Worm (Caenorhabditis elegans) whole organism, L4 larva: Measurements from ENCODE around the gene htp-2.

Experiments used
- T20F7.1 ChIP-seq: fragments of 200-800 bp; sonication (Bioruptor generic); optimal IDR thresholded peaks from 2 replicates; lab custom pipeline; 2018; ENCODE audit warnings: mild to moderate bottlenecking, missing genetic modification characterization, missing compliant biosample characterization
- T26A8.4 ChIP-seq: fragments of 200-800 bp; sonication (Bioruptor generic); IDR thresholded peaks from 2 replicates; pipeline ENCODE4 v1.3.6; 2022; ENCODE audit warnings: missing genetic modification characterization, missing compliant biosample characterization
- Y48G9A.11 ChIP-seq: fragments of 200-800 bp; sonication (Bioruptor generic); IDR thresholded peaks from 2 replicates; pipeline ENCODE4 v1.3.6; 2022; ENCODE audit warnings: missing genetic modification reagents, missing genetic modification characterization, missing compliant biosample characterization
- Y5F2A.4 ChIP-seq: fragments of 200-800 bp; sonication (Bioruptor generic); optimal IDR thresholded peaks from 2 replicates; lab custom pipeline; 2018; ENCODE audit warnings: mild to moderate bottlenecking, missing genetic modification characterization, missing compliant biosample characterization
- ZK546.5 ChIP-seq, 2 experiments: sonication (generic microtip); optimal IDR thresholded peaks; 2 replicates each; lab custom pipeline; 2017; ENCODE audit warnings: missing biosample characterization in 2 of 2, missing genetic modification characterization in 2 of 2
- aha-1 ChIP-seq: fragments of 150-350 bp; peaks from one replicate; lab custom pipeline; 2014; ENCODE audit warnings: missing biosample characterization, missing genetic modification characterization
- daf-16 ChIP-seq, 3 experiments: sonication (generic microtip); optimal IDR thresholded peaks; 2 replicates each; lab custom pipeline; 2016 to 2017; ENCODE audit warnings: missing genetic modification characterization in 3 of 3, missing genetic modification reagents in 3 of 3, mild to moderate bottlenecking in 2 of 3, missing compliant biosample characterization in 2 of 3, missing biosample characterization in 1 of 3, moderate library complexity in 1 of 3
- daf-19 ChIP-seq: fragments of 200-800 bp; sonication (Bioruptor generic); conservative IDR thresholded peaks from 2 replicates; pipeline ENCODE4 v1.3.6; 2022; ENCODE audit warnings: missing genetic modification characterization, missing compliant biosample characterization
- daf-8 ChIP-seq: fragments of 200-800 bp; sonication (Bioruptor generic); IDR thresholded peaks from 2 replicates; pipeline ENCODE4 v1.3.6; 2022; ENCODE audit warnings: missing genetic modification characterization, missing compliant biosample characterization
- dmd-6 ChIP-seq: fragments of 200-800 bp; sonication (Bioruptor generic); IDR thresholded peaks from 2 replicates; pipeline ENCODE4 v1.3.6; 2022; ENCODE audit warnings: missing genetic modification reagents, missing genetic modification characterization, missing compliant biosample characterization
- dpl-1 ChIP-seq: fragments of 150-350 bp; optimal IDR thresholded peaks from 2 replicates; lab custom pipeline; 2014; ENCODE audit warnings: missing biosample characterization, missing genetic modification reagents, missing genetic modification characterization
- dve-1 ChIP-seq: sonication (generic microtip); optimal IDR thresholded peaks from 2 replicates; lab custom pipeline; 2017; ENCODE audit warnings: antibody characterized with exemption, mild to moderate bottlenecking, missing genetic modification characterization, missing compliant biosample characterization; ENCODE audit not compliant: insufficient read depth
- egl-43 ChIP-seq: fragments of 200-800 bp; sonication (Bioruptor generic); IDR thresholded peaks from 2 replicates; pipeline ENCODE4 v1.3.6; 2022; ENCODE audit warnings: missing genetic modification reagents, missing genetic modification characterization, missing compliant biosample characterization
- gei-8 ChIP-seq: fragments of 200-800 bp; sonication (Bioruptor generic); optimal IDR thresholded peaks from 2 replicates; lab custom pipeline; 2018; ENCODE audit warnings: mild to moderate bottlenecking, missing genetic modification characterization, missing compliant biosample characterization
- hif-1 ChIP-seq, 2 experiments: sonication (generic microtip); optimal IDR thresholded peaks; 2 replicates each; lab custom pipeline; 2016 to 2017; ENCODE audit warnings: missing compliant biosample characterization in 2 of 2, missing genetic modification characterization in 2 of 2, missing genetic modification reagents in 2 of 2, missing genotype in 2 of 2, mild to moderate bottlenecking in 1 of 2
- hlh-11 ChIP-seq: fragments of 200-800 bp; sonication (Bioruptor generic); optimal IDR thresholded peaks from 2 replicates; lab custom pipeline; 2018; ENCODE audit warnings: mild to moderate bottlenecking, missing genetic modification characterization, missing compliant biosample characterization
- hlh-30 ChIP-seq: sonication (generic microtip); optimal IDR thresholded peaks from 2 replicates; lab custom pipeline; 2017; ENCODE audit warnings: antibody characterized with exemption, mild to moderate bottlenecking, missing genetic modification characterization, missing compliant biosample characterization; ENCODE audit not compliant: insufficient read depth
- hmg-1.1 ChIP-seq: fragments of 200-800 bp; sonication (Bioruptor generic); IDR thresholded peaks from 2 replicates; pipeline ENCODE4 v1.3.6; 2022; ENCODE audit warnings: missing genetic modification reagents, missing genetic modification characterization, missing compliant biosample characterization
- lin-15B ChIP-seq: fragments of 150-350 bp; sonication (generic microtip); optimal IDR thresholded peaks from 3 replicates; lab custom pipeline; 2014; ENCODE audit warnings: missing biosample characterization, missing genetic modification characterization
- lin-38 ChIP-seq: fragments of 200-800 bp; sonication (Bioruptor generic); IDR thresholded peaks from 2 replicates; pipeline ENCODE4 v1.3.6; 2022; ENCODE audit warnings: missing genetic modification reagents, missing genetic modification characterization, missing compliant biosample characterization
- mdl-1 ChIP-seq, 2 experiments: fragments of 150-350 bp in 1 of 2; sonication (generic microtip) in 1 of 2; optimal IDR thresholded peaks; 2 replicates each; lab custom pipeline; 2014 to 2017; ENCODE audit warnings: missing biosample characterization in 2 of 2, missing genetic modification characterization in 2 of 2
- mdt-29 ChIP-seq: fragments of 200-800 bp; sonication (Bioruptor generic); IDR thresholded peaks from 2 replicates; pipeline ENCODE4 v1.3.6; 2022; ENCODE audit warnings: missing genetic modification reagents, missing genetic modification characterization, missing compliant biosample characterization
- nhr-102 ChIP-seq: sonication (generic microtip); optimal IDR thresholded peaks from 2 replicates; lab custom pipeline; 2016; ENCODE audit warnings: mild to moderate bottlenecking, missing genetic modification characterization, moderate library complexity, missing compliant biosample characterization
- nhr-11 ChIP-seq: fragments of 150-350 bp; optimal IDR thresholded peaks from 2 replicates; lab custom pipeline; 2014; ENCODE audit warnings: missing biosample characterization, missing genetic modification characterization
- nhr-111 ChIP-seq: fragments of 200-800 bp; sonication (Bioruptor generic); optimal IDR thresholded peaks from 2 replicates; lab custom pipeline; 2018; ENCODE audit warnings: mild to moderate bottlenecking, missing genetic modification characterization, missing compliant biosample characterization
- nhr-28 ChIP-seq: fragments of 150-350 bp; optimal IDR thresholded peaks from 2 replicates; lab custom pipeline; 2014; ENCODE audit warnings: missing biosample characterization, missing genetic modification characterization
- nhr-42 ChIP-seq: fragments of 200-800 bp; sonication (Bioruptor generic); IDR thresholded peaks from 2 replicates; pipeline ENCODE4 v1.3.6; 2022; ENCODE audit warnings: missing genetic modification characterization, missing compliant biosample characterization
- nhr-48 ChIP-seq: sonication (generic microtip); optimal IDR thresholded peaks from 2 replicates; lab custom pipeline; 2016; ENCODE audit warnings: mild to moderate bottlenecking, missing genetic modification characterization, missing compliant biosample characterization
- nhr-6 ChIP-seq: fragments of 150-350 bp; optimal IDR thresholded peaks from 2 replicates; lab custom pipeline; 2014; ENCODE audit warnings: missing biosample characterization, missing genetic modification characterization
- nhr-77 ChIP-seq: fragments of 150-350 bp; optimal IDR thresholded peaks from 2 replicates; lab custom pipeline; 2014; ENCODE audit warnings: missing biosample characterization, missing genetic modification characterization
- php-3 ChIP-seq: fragments of 200-800 bp; sonication (Bioruptor generic); IDR thresholded peaks from 2 replicates; pipeline ENCODE4 v1.3.6; 2022; ENCODE audit warnings: missing genetic modification reagents, missing genetic modification characterization, missing compliant biosample characterization
- set-16 ChIP-seq: fragments of 200-800 bp; sonication (Bioruptor generic); IDR thresholded peaks from 2 replicates; pipeline ENCODE4 v1.3.6; 2022; ENCODE audit warnings: missing genetic modification reagents, missing genetic modification characterization, missing compliant biosample characterization
- spr-3 ChIP-seq: fragments of 200-800 bp; sonication (Bioruptor generic); optimal IDR thresholded peaks from 2 replicates; lab custom pipeline; 2018; ENCODE audit warnings: mild to moderate bottlenecking, missing genetic modification characterization, missing compliant biosample characterization
- unc-62 ChIP-seq, 3 experiments: fragments of 150-350 bp in 1 of 3; sonication (generic microtip); optimal IDR thresholded peaks in 2 of 3; peaks in 1 of 3; 1 replicate in 1 of 3; 2 replicates in 2 of 3; lab custom pipeline; 2014 to 2017; ENCODE audit warnings: missing biosample characterization in 3 of 3, missing genetic modification characterization in 3 of 3, missing genetic modification reagents in 3 of 3, missing genotype in 1 of 3
- zag-1 ChIP-seq: fragments of 150-350 bp; optimal IDR thresholded peaks from 2 replicates; lab custom pipeline; 2014; ENCODE audit warnings: missing biosample characterization, missing genetic modification characterization

htp-2 gene

DNA sequence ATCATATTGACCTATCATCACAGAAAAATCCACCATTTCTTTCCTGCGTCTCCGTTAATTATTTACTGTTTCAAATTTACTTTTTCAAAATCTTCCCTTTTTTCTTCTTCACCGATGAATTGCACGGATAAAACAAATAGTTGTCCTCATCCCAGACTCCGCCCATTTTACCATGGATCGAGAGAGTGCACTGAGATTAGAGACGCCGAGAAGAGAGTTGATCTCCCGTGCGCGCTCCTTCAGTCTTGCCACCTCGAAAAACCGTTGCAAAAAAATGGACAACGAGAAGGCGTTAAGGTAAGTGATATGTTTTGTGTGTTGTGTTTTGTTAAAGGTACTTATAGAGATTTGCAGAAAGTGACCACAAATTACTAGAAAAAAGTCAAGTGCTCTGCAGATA is 18.7 kb downstream of the htp-2 start, which contains the start of gene dlc-5:
TSS of gene dlc-5 (plus strand) at position 154 of the 400 bp plus-strand sequence.
- peak; percentile 94 for TF ChIP-seq aha-1
- no peak for TF ChIP-seq nhr-42 (GFP tag; lab: Robert Waterston, UW)

DNA sequence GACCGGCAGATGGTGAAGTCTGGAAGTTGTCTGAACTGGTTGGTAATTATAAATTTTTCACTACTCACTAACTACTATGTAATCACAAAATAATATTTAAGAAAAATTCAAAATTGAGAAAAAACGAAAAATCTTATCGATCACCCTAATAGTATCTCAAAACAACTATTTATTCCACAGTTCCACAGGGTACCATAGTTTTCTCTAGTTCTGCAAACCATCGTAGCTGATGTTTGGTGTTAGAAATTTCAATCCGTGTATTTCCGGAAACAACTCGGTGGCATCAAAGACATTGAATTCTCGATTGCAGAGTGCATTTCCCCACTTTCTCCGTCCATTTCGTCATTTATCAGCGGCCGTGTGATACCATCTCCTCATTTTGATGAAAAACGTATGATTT is 22.3 kb downstream of the htp-2 start, which contains the start of gene Y73B6BL.31:
TSS of gene Y73B6BL.31 (plus strand) at position 301 of the 400 bp plus-strand sequence.
- no peak for TF ChIP-seq set-16 (GFP tag; lab: Robert Waterston, UW)
- TF ChIP-seq daf-8 (GFP tag; lab: Robert Waterston, UW), result no peak
- TF ChIP-seq mdl-1 (tag; optimal IDR thresholded peaks at IDR 0.05; lab: Kevin White, UChicago), result no peak
- no peak for TF ChIP-seq Y48G9A.11 (GFP tag; lab: Robert Waterston, UW)
- no peak for TF ChIP-seq Y5F2A.4 (GFP tag; lab: Kevin White, UChicago)
- no peak for TF ChIP-seq mdt-29 (GFP tag; lab: Robert Waterston, UW)
- no peak for TF ChIP-seq T26A8.4
- TF ChIP-seq hif-1 (tag; optimal IDR thresholded peaks at IDR 0.05; lab: Kevin White, UChicago), result no peak
- no peak for TF ChIP-seq zag-1
- TF ChIP-seq nhr-11 (tag; lab: Kevin White, UChicago), result no peak
- TF ChIP-seq lin-15B, result no peak

DNA sequence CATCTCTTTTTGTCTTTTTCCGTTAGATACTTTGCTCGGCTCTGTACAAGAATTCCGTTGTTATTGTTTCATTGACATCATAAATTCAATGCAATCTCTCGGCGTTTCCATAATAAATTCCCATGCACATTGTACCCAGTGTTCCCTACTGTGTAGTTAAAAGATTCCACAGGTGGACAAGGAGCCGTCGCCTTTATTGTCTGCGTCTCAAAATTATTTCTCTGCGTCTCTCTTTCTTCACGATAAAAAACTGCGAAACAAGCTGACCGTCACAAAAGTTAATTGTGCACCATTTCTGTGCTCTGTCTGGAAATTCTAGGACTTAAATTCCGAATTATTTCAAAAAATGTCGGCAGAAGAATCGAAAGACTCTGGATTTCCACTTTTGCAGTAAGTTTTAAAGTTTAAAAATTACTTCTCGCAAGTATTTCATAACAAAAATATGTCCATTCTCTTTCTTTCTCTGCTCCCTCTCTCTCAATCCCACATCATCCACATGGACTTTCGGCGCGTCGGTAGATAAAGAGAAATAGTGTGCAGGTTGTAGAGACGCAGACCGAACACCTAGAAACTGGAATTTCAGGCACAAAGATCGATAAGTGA is 22.8 kb downstream of the htp-2 start:
- TF ChIP-seq spr-3 (GFP tag; lab: Kevin White, UChicago) (no peak), mdl-1 (tag; optimal IDR thresholded peaks at IDR 0.05; lab: Kevin White, UChicago) (peak; percentile 8 to 22), unc-62 (GFP tag; optimal IDR thresholded peaks at IDR 0.05 in 1 of 2; lab: Kevin White, UChicago) (peak in 1 of 2 experiments; percentile 40), unc-62 (tag; optimal IDR thresholded peaks at IDR 0.05; lab: Kevin White, UChicago) (no peak), daf-19 (GFP tag; lab: Robert Waterston, UW) (0 out of 2 replicates have a peak, but pooled peaks have one; percentile 22), dmd-6 (peak; percentile 58), dpl-1 (peak; percentile 14), hlh-30 (tag; lab: Kevin White, UChicago) (peak; percentile 3), nhr-6 (tag; lab: Kevin White, UChicago) (no peak), ZK546.5 (tag; optimal IDR thresholded peaks at IDR 0.05; lab: Kevin White, UChicago) (no peak), hmg-1.1 (GFP tag; lab: Robert Waterston, UW) (0 out of 2 replicates have a peak, but pooled peaks have one; percentile 12), nhr-28 (tag; lab: Kevin White, UChicago) (peak; percentile 48), nhr-102 (peak; percentile 27), php-3 (GFP tag; lab: Robert Waterston, UW) (peak; percentile 65; the same call in 1 of the 2 replicates), T20F7.1 (no peak), nhr-48 (tag; lab: Kevin White, UChicago) (peak; percentile 58), gei-8 (no peak), nhr-111 (no peak), daf-16 (GFP tag; optimal IDR thresholded peaks at IDR 0.05; lab: Kevin White, UChicago) (no peak), daf-16 (tag; optimal IDR thresholded peaks at IDR 0.05; lab: Kevin White, UChicago) (peak; percentile 53), aha-1 (peak; percentile 19), egl-43 (GFP tag; lab: Robert Waterston, UW) (no peak), nhr-77 (tag; lab: Kevin White, UChicago) (peak; percentile 32), dve-1 (peak; percentile 69), hlh-11 (peak; percentile 83), lin-38 (GFP tag; lab: Robert Waterston, UW) (peak; percentile 27; the same call in 1 of the 2 replicates)
